Worm (Caenorhabditis elegans): Measurements from ENCODE around the gene Y41D4B.15.

Gene Y41D4B.15

ce11 chrIV:1561884-1562283, 2.0 kb upstream of the Y41D4B.15 start, which contains the start of gene hpo-6:
Gene hpo-6 (plus strand): TSS chrIV:1562184.
- TF ChIP-seq flt-1 (GFP tag; IDR thresholded peaks at IDR 0.05) (no peak), tra-4 (tag; optimal IDR thresholded peaks at IDR 0.05) (no peak), sea-1 (GFP tag; conservative IDR thresholded peaks at IDR 0.05) (no peak), F13C5.2 (tag; optimal IDR thresholded peaks at IDR 0.05) (no peak), hmbx-1 (tag; optimal IDR thresholded peaks at IDR 0.05) (no peak), tbx-11 (GFP tag; IDR thresholded peaks at IDR 0.05) (no peak), scrt-1 (GFP tag; IDR thresholded peaks at IDR 0.05) (no peak), ceh-36 (tag; optimal IDR thresholded peaks at IDR 0.05) (no peak), ama-1 (optimal IDR thresholded peaks at IDR 0.05) (no peak), hmg-4 (GFP tag; optimal IDR thresholded peaks at IDR 0.05) (no peak), pes-1 (GFP tag; IDR thresholded peaks at IDR 0.05) (no peak)

- no peak for TF ChIP-seq tra-4 (tag; optimal IDR thresholded peaks at IDR 0.05)
- no peak for TF ChIP-seq hmg-4 (GFP tag; optimal IDR thresholded peaks at IDR 0.05)
- TF ChIP-seq tbx-11 (GFP tag; IDR thresholded peaks at IDR 0.05) = no peak
- no peak for TF ChIP-seq scrt-1 (GFP tag; IDR thresholded peaks at IDR 0.05)
- TF ChIP-seq ama-1 (optimal IDR thresholded peaks at IDR 0.05) = no peak
- no peak for TF ChIP-seq B0310.2 (tag; optimal IDR thresholded peaks at IDR 0.05)
- TF ChIP-seq hmbx-1 (tag; optimal IDR thresholded peaks at IDR 0.05) = no peak
- no peak for TF ChIP-seq aly-1 (tag; optimal IDR thresholded peaks at IDR 0.05)
- TF ChIP-seq ceh-13 (GFP tag; optimal IDR thresholded peaks at IDR 0.05) = no peak
- no peak for TF ChIP-seq ceh-36 (tag; optimal IDR thresholded peaks at IDR 0.05)
- no peak for TF ChIP-seq F13C5.2 (tag; optimal IDR thresholded peaks at IDR 0.05)
Measured at ce11 chrIV:1565725-1566124, 1.8 kb downstream of the Y41D4B.15 start.

DNA sequence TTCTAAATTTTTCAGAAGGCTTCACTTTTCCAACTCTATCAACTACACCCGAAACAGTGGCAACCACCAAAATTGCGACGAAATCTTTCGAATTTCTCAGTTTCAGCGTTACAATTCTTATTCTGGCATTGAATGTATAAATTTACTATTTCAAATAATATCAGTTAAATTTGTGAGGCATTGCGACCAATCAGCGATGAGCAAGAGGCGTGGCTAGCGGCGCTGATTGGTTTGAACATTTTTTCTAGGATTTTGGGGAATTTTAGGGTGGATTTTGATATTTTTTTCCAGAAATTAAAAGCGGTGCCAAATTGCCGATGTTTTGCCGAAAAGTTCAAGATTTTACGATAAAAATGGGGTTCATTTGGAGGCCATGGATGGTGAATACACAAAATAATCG, 3.7 kb downstream of the Y41D4B.15 start:
- TF ChIP-seq aly-1 (tag; optimal IDR thresholded peaks at IDR 0.05) = no peak

ce11 chrIV:1576731-1577130, 12.8 kb downstream of the Y41D4B.15 start, which contains the start of gene Y41D4B.14:
Gene Y41D4B.14 (plus strand): TSS chrIV:1577031.
- no peak for TF ChIP-seq pes-1 (GFP tag; IDR thresholded peaks at IDR 0.05)

DNA sequence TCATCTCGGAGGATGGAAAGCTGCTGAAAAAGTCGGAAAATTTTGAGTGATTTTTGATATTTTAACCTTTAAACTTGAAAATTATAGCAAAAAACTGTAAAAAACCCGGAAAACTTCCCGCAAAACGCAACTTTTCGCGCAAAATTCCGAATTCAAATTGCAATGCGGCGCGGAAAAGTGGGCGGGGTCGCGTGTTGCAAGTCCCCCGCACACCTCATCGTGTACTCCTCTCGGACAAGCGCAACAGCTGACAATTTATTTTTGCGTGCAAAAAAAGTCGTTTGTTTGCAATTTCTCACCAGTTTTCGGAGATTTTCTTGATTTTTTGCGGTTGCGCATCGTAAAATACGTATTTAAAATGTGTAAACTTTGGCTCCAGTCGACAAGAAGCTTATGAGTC, 31.9 kb downstream of the Y41D4B.15 start, which contains the start of gene npp-8:
npp-8 (minus strand) TSS at position 23 of the 400 bp plus-strand sequence.
- peak; percentile 82 for TF ChIP-seq hmg-4 (GFP tag; optimal IDR thresholded peaks at IDR 0.05)
- TF ChIP-seq tbx-11 (GFP tag; IDR thresholded peaks at IDR 0.05) = peak; percentile 73; the same call in 1 of the 2 replicates
- TF ChIP-seq tbx-37 (GFP tag; conservative IDR thresholded peaks at IDR 0.05) = peak; percentile 58; the same call in 1 of the 2 replicates
- TF ChIP-seq scrt-1 (GFP tag; IDR thresholded peaks at IDR 0.05) = peak; percentile 81
- peak; percentile 68 for TF ChIP-seq B0310.2 (tag; optimal IDR thresholded peaks at IDR 0.05)
- TF ChIP-seq F13C5.2 (tag; optimal IDR thresholded peaks at IDR 0.05) = peak; percentile 97
- peak; percentile 38 for TF ChIP-seq hmbx-1 (tag; optimal IDR thresholded peaks at IDR 0.05)
- TF ChIP-seq ceh-13 (GFP tag; optimal IDR thresholded peaks at IDR 0.05) = peak; percentile 58
- no peak for TF ChIP-seq ama-1 (optimal IDR thresholded peaks at IDR 0.05)
- TF ChIP-seq ceh-36 (tag; optimal IDR thresholded peaks at IDR 0.05) = peak; percentile 85
- TF ChIP-seq ets-7 (tag; optimal IDR thresholded peaks at IDR 0.05) = peak; percentile 67
- TF ChIP-seq sea-1 (GFP tag; conservative IDR thresholded peaks at IDR 0.05) = peak; percentile 84
- peak; percentile 84 for TF ChIP-seq pes-1 (GFP tag; IDR thresholded peaks at IDR 0.05)
- peak; percentile 8 for TF ChIP-seq aly-1 (tag; optimal IDR thresholded peaks at IDR 0.05)
- peak; percentile 62 for TF ChIP-seq flt-1 (GFP tag; IDR thresholded peaks at IDR 0.05)
- peak; percentile 1 for TF ChIP-seq tra-4 (tag; optimal IDR thresholded peaks at IDR 0.05)
- peak; percentile 47 for TF ChIP-seq hnd-1 (tag; optimal IDR thresholded peaks at IDR 0.05)

- no peak for TF ChIP-seq F13C5.2 (tag; optimal IDR thresholded peaks at IDR 0.05)
- TF ChIP-seq ceh-13 (GFP tag; optimal IDR thresholded peaks at IDR 0.05) = no peak
- TF ChIP-seq hnd-1 (tag; optimal IDR thresholded peaks at IDR 0.05) = no peak
- no peak for TF ChIP-seq ceh-36 (tag; optimal IDR thresholded peaks at IDR 0.05)
- no peak for TF ChIP-seq pes-1 (GFP tag; IDR thresholded peaks at IDR 0.05)
- TF ChIP-seq ama-1 (optimal IDR thresholded peaks at IDR 0.05) = no peak
- TF ChIP-seq hmg-4 (GFP tag; optimal IDR thresholded peaks at IDR 0.05) = no peak
- no peak for TF ChIP-seq hmbx-1 (tag; optimal IDR thresholded peaks at IDR 0.05)
- no peak for TF ChIP-seq tbx-37 (GFP tag; conservative IDR thresholded peaks at IDR 0.05)
- TF ChIP-seq sea-1 (GFP tag; conservative IDR thresholded peaks at IDR 0.05) = no peak
- no peak for TF ChIP-seq B0310.2 (tag; optimal IDR thresholded peaks at IDR 0.05)
- TF ChIP-seq tbx-11 (GFP tag; IDR thresholded peaks at IDR 0.05) = no peak
- TF ChIP-seq tra-4 (tag; optimal IDR thresholded peaks at IDR 0.05) = no peak
- no peak for TF ChIP-seq scrt-1 (GFP tag; IDR thresholded peaks at IDR 0.05)
- TF ChIP-seq aly-1 (tag; optimal IDR thresholded peaks at IDR 0.05) = no peak
- TF ChIP-seq flt-1 (GFP tag; IDR thresholded peaks at IDR 0.05) = no peak
- no peak for TF ChIP-seq ets-7 (tag; optimal IDR thresholded peaks at IDR 0.05)
Measured at ce11 chrIV:1597018-1597417, 33.1 kb downstream of the Y41D4B.15 start, which contains the start of gene ced-2. Gene ced-2 (plus strand): TSS chrIV:1597318.

ce11 chrIV:1600784-1601183, 36.9 kb downstream of the Y41D4B.15 start:
- no peak for TF ChIP-seq hmg-4 (GFP tag; optimal IDR thresholded peaks at IDR 0.05)
- TF ChIP-seq ceh-36 (tag; optimal IDR thresholded peaks at IDR 0.05) = no peak
- no peak for TF ChIP-seq hmbx-1 (tag; optimal IDR thresholded peaks at IDR 0.05)
- TF ChIP-seq F13C5.2 (tag; optimal IDR thresholded peaks at IDR 0.05) = no peak

DNA sequence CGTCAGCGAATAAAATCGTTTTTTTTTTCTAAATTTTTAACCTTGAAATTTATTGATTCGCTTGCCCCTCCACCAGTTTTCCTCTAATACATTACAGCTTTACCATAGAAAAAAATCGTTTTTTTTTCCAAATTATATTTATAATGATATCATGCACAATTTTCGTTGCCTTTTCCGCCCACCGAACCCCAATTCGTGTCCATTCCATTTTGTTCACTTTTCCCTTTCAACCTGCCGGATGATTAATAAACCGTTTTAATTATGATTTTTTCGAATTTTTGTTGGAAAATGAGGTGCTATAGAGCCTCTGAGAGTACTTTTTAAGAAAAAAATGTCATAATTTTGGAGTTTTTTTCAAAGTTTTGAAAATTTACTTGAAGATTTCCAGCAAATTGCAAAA, 37.5 kb downstream of the Y41D4B.15 start, which contains the start of gene set-23:
set-23 (plus strand) TSS at position 301 of the 400 bp plus-strand sequence.
- TF ChIP-seq flt-1 (GFP tag; IDR thresholded peaks at IDR 0.05) = no peak
- no peak for TF ChIP-seq F13C5.2 (tag; optimal IDR thresholded peaks at IDR 0.05)
- TF ChIP-seq tbx-11 (GFP tag; IDR thresholded peaks at IDR 0.05) = no peak
- TF ChIP-seq ceh-36 (tag; optimal IDR thresholded peaks at IDR 0.05) = no peak
- TF ChIP-seq B0310.2 (tag; optimal IDR thresholded peaks at IDR 0.05) = no peak
- no peak for TF ChIP-seq ets-7 (tag; optimal IDR thresholded peaks at IDR 0.05)
- no peak for TF ChIP-seq aly-1 (tag; optimal IDR thresholded peaks at IDR 0.05)

All from whole organism, early embryonic.